Worm (Caenorhabditis elegans): ENCODE results near the gene K02F6.6.

ce11 chrII:2483507-2483906 lies 47.1 kb upstream of the K02F6.6 start, which contains the start of gene F53G2.13:
- TF ChIP-seq R02D3.7 (tag; optimal IDR thresholded peaks at IDR 0.05) = no peak
- TF ChIP-seq pqm-1 (tag; optimal IDR thresholded peaks at IDR 0.05) = no peak
- TF ChIP-seq nhr-76 (tag; optimal IDR thresholded peaks at IDR 0.05) = no peak
- TF ChIP-seq elt-1 (tag; optimal IDR thresholded peaks at IDR 0.05) = no peak
- no peak for TF ChIP-seq elt-3 (tag; optimal IDR thresholded peaks at IDR 0.05)
- TF ChIP-seq nhr-237 (tag; optimal IDR thresholded peaks at IDR 0.05) = no peak
